Fruit fly (Drosophila melanogaster): ENCODE measurements around the gene chinmo.

- TF ChIP-seq CG9705 (GFP tag; optimal IDR thresholded peaks at IDR 0.05): no peak
- peak; percentile 51 for TF ChIP-seq h (GFP tag; optimal IDR thresholded peaks at IDR 0.05)
- TF ChIP-seq sage (GFP tag; optimal IDR thresholded peaks at IDR 0.05): no peak
- no peak for TF ChIP-seq usp (GFP tag; optimal IDR thresholded peaks at IDR 0.05)
- TF ChIP-seq Hr78 (GFP tag; optimal IDR thresholded peaks at IDR 0.05): no peak
- TF ChIP-seq Myc (optimal IDR thresholded peaks at IDR 0.05): no peak
- TF ChIP-seq Hr83 (GFP tag; optimal IDR thresholded peaks at IDR 0.05; ENCODE audit: poor library complexity, severe bottlenecking): peak; percentile 68
- no peak for TF ChIP-seq tai (GFP tag; optimal IDR thresholded peaks at IDR 0.05)
- no peak for TF ChIP-seq GATAd (GFP tag; optimal IDR thresholded peaks at IDR 0.05)
- TF ChIP-seq fru (GFP tag; optimal IDR thresholded peaks at IDR 0.05): peak; percentile 25
Measured at dm6 chr2L:1651053-1651452, at the start of gene chinmo.
